Worm (Caenorhabditis elegans) whole organism, L2 larva: ENCODE results near the gene cyn-9.

Experiments used
- C34F6.9 ChIP-seq: fragments of 150-350 bp; optimal IDR thresholded peaks from 2 replicates; lab custom pipeline; 2014; ENCODE audit warnings: missing biosample characterization, missing genetic modification characterization
- F13H6.1 ChIP-seq: sonication (generic microtip); optimal IDR thresholded peaks from 2 replicates; lab custom pipeline; 2016; ENCODE audit warnings: missing genetic modification characterization, missing compliant biosample characterization
- R02D3.7 ChIP-seq: fragments of 150-350 bp; optimal IDR thresholded peaks from 2 replicates; lab custom pipeline; 2014; ENCODE audit warnings: missing biosample characterization, missing genetic modification characterization
- Y55F3AM.14 ChIP-seq: fragments of 200-800 bp; sonication (Bioruptor generic); optimal IDR thresholded peaks from 2 replicates; lab custom pipeline; 2018; ENCODE audit warnings: mild to moderate bottlenecking, missing genetic modification characterization, missing compliant biosample characterization
- ZK546.5 ChIP-seq: sonication (generic microtip); optimal IDR thresholded peaks from 2 replicates; lab custom pipeline; 2017; ENCODE audit warnings: missing biosample characterization, missing genetic modification characterization
- alr-1 ChIP-seq: fragments of 150-350 bp; optimal IDR thresholded peaks from 2 replicates; lab custom pipeline; 2014; ENCODE audit warnings: missing biosample characterization, missing genetic modification characterization
- aly-2 ChIP-seq: fragments of 150-350 bp; optimal IDR thresholded peaks from 2 replicates; lab custom pipeline; 2014; ENCODE audit warnings: missing biosample characterization, missing genetic modification characterization
- ama-1 ChIP-seq: fragments of 150-350 bp; optimal IDR thresholded peaks from 2 replicates; lab custom pipeline; 2018; ENCODE audit warnings: inconsistent platforms
- blmp-1 ChIP-seq: sonication (generic microtip); optimal IDR thresholded peaks from 2 replicates; lab custom pipeline; 2017; ENCODE audit warnings: missing genetic modification characterization, mild to moderate bottlenecking, missing compliant biosample characterization, antibody characterized with exemption, moderate library complexity; ENCODE audit not compliant: insufficient read depth
- ceh-16 ChIP-seq: fragments of 150-350 bp; optimal IDR thresholded peaks from 2 replicates; lab custom pipeline; 2014; ENCODE audit warnings: missing biosample characterization, missing genetic modification characterization
- ceh-82 ChIP-seq: fragments of 150-350 bp; optimal IDR thresholded peaks from 2 replicates; lab custom pipeline; 2014; ENCODE audit warnings: missing biosample characterization, missing genetic modification characterization
- crh-2 ChIP-seq: sonication (generic microtip); optimal IDR thresholded peaks from 2 replicates; lab custom pipeline; 2017; ENCODE audit warnings: missing biosample characterization, missing genetic modification characterization
- dmd-4 ChIP-seq: sonication (generic microtip); optimal IDR thresholded peaks from 2 replicates; lab custom pipeline; 2017; ENCODE audit warnings: missing biosample characterization, missing genetic modification characterization
- egl-27 ChIP-seq: sonication (generic microtip); optimal IDR thresholded peaks from 3 replicates; lab custom pipeline; 2017; ENCODE audit warnings: missing biosample characterization, missing genetic modification reagents, missing genetic modification characterization
- elt-1 ChIP-seq: fragments of 150-350 bp; optimal IDR thresholded peaks from 2 replicates; lab custom pipeline; 2014; ENCODE audit warnings: missing biosample characterization, missing genetic modification characterization
- elt-3 ChIP-seq: sonication (generic microtip); optimal IDR thresholded peaks from 2 replicates; lab custom pipeline; 2017; ENCODE audit warnings: missing biosample characterization, missing genetic modification characterization
- fos-1 ChIP-seq: fragments of 150-350 bp; optimal IDR thresholded peaks from 2 replicates; lab custom pipeline; 2014; ENCODE audit warnings: missing biosample characterization, missing genetic modification characterization
- gmeb-1 ChIP-seq: fragments of 150-350 bp; optimal IDR thresholded peaks from 2 replicates; lab custom pipeline; 2014; ENCODE audit warnings: missing biosample characterization, missing genetic modification characterization
- lin-11 ChIP-seq: fragments of 150-350 bp; sonication (generic microtip); optimal IDR thresholded peaks from 2 replicates; lab custom pipeline; 2014; ENCODE audit warnings: missing biosample characterization, missing genetic modification characterization, inconsistent platforms, mixed read lengths
- lin-13 ChIP-seq: fragments of 150-350 bp; optimal IDR thresholded peaks from 2 replicates; lab custom pipeline; 2014; ENCODE audit warnings: missing biosample characterization, missing genetic modification reagents, missing genetic modification characterization
- lin-39 ChIP-seq: fragments of 150-350 bp; optimal IDR thresholded peaks from 2 replicates; lab custom pipeline; 2014; ENCODE audit warnings: missing biosample characterization, missing genetic modification reagents, missing genetic modification characterization
- lsy-2 ChIP-seq, 2 experiments: fragments of 150-350 bp in 1 of 2; sonication (generic microtip) in 1 of 2; optimal IDR thresholded peaks; 2 replicates each; lab custom pipeline; 2014 to 2017; ENCODE audit warnings: missing biosample characterization in 2 of 2, missing genetic modification characterization in 2 of 2
- mab-5 ChIP-seq: fragments of 150-350 bp; optimal IDR thresholded peaks from 2 replicates; lab custom pipeline; 2014; ENCODE audit warnings: missing biosample characterization, missing genetic modification characterization
- mbf-1 ChIP-seq: sonication (generic microtip); optimal IDR thresholded peaks from 2 replicates; lab custom pipeline; 2017; ENCODE audit warnings: missing biosample characterization, missing genetic modification characterization
- mdl-1 ChIP-seq, 2 experiments: fragments of 150-350 bp in 1 of 2; sonication (generic microtip) in 1 of 2; optimal IDR thresholded peaks; 2 replicates each; lab custom pipeline; 2017; ENCODE audit warnings: missing biosample characterization in 2 of 2, missing genetic modification characterization in 2 of 2
- nhr-10 ChIP-seq: sonication (generic microtip); optimal IDR thresholded peaks from 2 replicates; lab custom pipeline; 2017; ENCODE audit warnings: missing biosample characterization, missing genetic modification characterization
- nhr-11 ChIP-seq: fragments of 150-350 bp; optimal IDR thresholded peaks from 2 replicates; lab custom pipeline; 2014; ENCODE audit warnings: missing biosample characterization, missing genetic modification characterization
- nhr-12 ChIP-seq: fragments of 150-350 bp; optimal IDR thresholded peaks from 2 replicates; lab custom pipeline; 2014; ENCODE audit warnings: missing biosample characterization, missing genetic modification characterization
- nhr-129 ChIP-seq: fragments of 150-350 bp; optimal IDR thresholded peaks from 2 replicates; lab custom pipeline; 2014; ENCODE audit warnings: missing biosample characterization, missing genetic modification characterization
- nhr-21 ChIP-seq: fragments of 150-350 bp; optimal IDR thresholded peaks from 2 replicates; lab custom pipeline; 2014; ENCODE audit warnings: missing biosample characterization, missing genetic modification characterization
- nhr-23 ChIP-seq: fragments of 150-350 bp; optimal IDR thresholded peaks from 2 replicates; lab custom pipeline; 2014; ENCODE audit warnings: missing biosample characterization, missing genetic modification reagents, missing genetic modification characterization
- nhr-237 ChIP-seq: fragments of 150-350 bp; optimal IDR thresholded peaks from 2 replicates; lab custom pipeline; 2014; ENCODE audit warnings: missing biosample characterization, missing genetic modification characterization
- nhr-25 ChIP-seq: fragments of 150-350 bp; sonication (generic microtip); optimal IDR thresholded peaks from 3 replicates; lab custom pipeline; 2014; ENCODE audit warnings: missing biosample characterization, missing genetic modification characterization
- nhr-6 ChIP-seq: fragments of 150-350 bp; optimal IDR thresholded peaks from 2 replicates; lab custom pipeline; 2014; ENCODE audit warnings: missing biosample characterization, missing genetic modification characterization
- nhr-77 ChIP-seq: fragments of 150-350 bp; optimal IDR thresholded peaks from 2 replicates; lab custom pipeline; 2014; ENCODE audit warnings: missing biosample characterization, missing genetic modification characterization
- peb-1 ChIP-seq: fragments of 150-350 bp; optimal IDR thresholded peaks from 2 replicates; lab custom pipeline; 2014; ENCODE audit warnings: missing biosample characterization, missing genetic modification characterization
- sem-4 ChIP-seq: fragments of 150-350 bp; optimal IDR thresholded peaks from 2 replicates; lab custom pipeline; 2014; ENCODE audit warnings: missing biosample characterization, missing genetic modification reagents, missing genetic modification characterization
- skn-1 ChIP-seq: sonication (generic microtip); optimal IDR thresholded peaks from 2 replicates; lab custom pipeline; 2017; ENCODE audit warnings: missing biosample characterization, missing genetic modification characterization
- sma-3 ChIP-seq: sonication (generic microtip); optimal IDR thresholded peaks from 2 replicates; lab custom pipeline; 2016; ENCODE audit warnings: missing genetic modification reagents, missing genetic modification characterization, missing compliant biosample characterization
- sma-9 ChIP-seq, 2 experiments: fragments of 150-350 bp in 1 of 2; sonication (generic microtip) in 1 of 2; optimal IDR thresholded peaks; 2 replicates each; lab custom pipeline; 2014 to 2016; ENCODE audit warnings: missing genetic modification characterization in 2 of 2, mild to moderate bottlenecking in 1 of 2, missing biosample characterization in 1 of 2, missing compliant biosample characterization in 1 of 2, missing genetic modification reagents in 1 of 2, moderate library complexity in 1 of 2
- snpc-4 ChIP-seq: fragments of 150-350 bp; optimal IDR thresholded peaks from 2 replicates; lab custom pipeline; 2014; ENCODE audit warnings: missing biosample characterization, missing genetic modification characterization
- unc-39 ChIP-seq: fragments of 150-350 bp; optimal IDR thresholded peaks from 2 replicates; lab custom pipeline; 2014; ENCODE audit warnings: missing biosample characterization, missing genetic modification characterization
- unc-55 ChIP-seq: fragments of 150-350 bp; sonication (generic microtip); optimal IDR thresholded peaks from 3 replicates; lab custom pipeline; 2014; ENCODE audit warnings: missing biosample characterization, missing genetic modification reagents, missing genetic modification characterization
- unc-62 ChIP-seq: fragments of 150-350 bp; optimal IDR thresholded peaks from 2 replicates; lab custom pipeline; 2014; ENCODE audit warnings: missing biosample characterization, missing genetic modification reagents, missing genetic modification characterization
- zag-1 ChIP-seq: fragments of 150-350 bp; optimal IDR thresholded peaks from 2 replicates; lab custom pipeline; 2014; ENCODE audit warnings: missing biosample characterization, missing genetic modification characterization
- ztf-1 ChIP-seq: fragments of 200-800 bp; sonication (Bioruptor generic); conservative IDR thresholded peaks from 2 replicates; pipeline ENCODE4 v1.3.6; 2022; ENCODE audit warnings: missing genetic modification characterization, missing compliant biosample characterization
- ztf-11 ChIP-seq: sonication (generic microtip); optimal IDR thresholded peaks from 2 replicates; lab custom pipeline; 2017; ENCODE audit warnings: missing biosample characterization, missing genetic modification characterization
- ztf-4 ChIP-seq: fragments of 150-350 bp; optimal IDR thresholded peaks from 2 replicates; lab custom pipeline; 2014; ENCODE audit warnings: missing biosample characterization, missing genetic modification characterization

Gene cyn-9

DNA sequence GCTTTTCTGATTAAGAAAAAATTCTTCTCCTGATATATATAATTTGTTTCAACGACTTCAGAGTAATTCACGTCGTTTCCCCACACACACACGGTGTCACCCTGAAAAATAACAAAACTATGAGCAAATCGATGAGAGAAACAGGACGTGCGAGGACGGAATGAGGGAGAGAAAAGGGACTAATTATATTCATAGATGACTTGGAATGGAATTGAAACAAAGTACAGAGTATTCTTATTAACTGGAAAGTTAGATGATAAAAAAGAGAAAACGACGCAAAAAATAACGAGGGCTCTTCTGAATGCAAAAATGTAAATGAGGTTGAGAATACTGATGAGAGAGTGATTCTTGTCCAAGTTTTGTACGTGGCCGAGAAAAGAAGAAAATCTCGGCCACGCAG, 29.1 kb downstream of the cyn-9 start, which contains the start of gene C46F11.6:
TSS of gene C46F11.6 (minus strand) at position 101 of the 400 bp plus-strand sequence.
- no peak for TF ChIP-seq dmd-4 (tag; lab: Kevin White, UChicago)
- TF ChIP-seq fos-1 = no peak
- no peak for TF ChIP-seq nhr-77 (tag; lab: Kevin White, UChicago)
- TF ChIP-seq nhr-129 (tag; lab: Kevin White, UChicago) = no peak
- no peak for TF ChIP-seq nhr-25 (tag; lab: Kevin White, UChicago)
- no peak for TF ChIP-seq lin-13 (GFP tag; lab: Kevin White, UChicago)
- TF ChIP-seq blmp-1 = no peak
- TF ChIP-seq nhr-11 (tag; lab: Kevin White, UChicago) = no peak
- no peak for TF ChIP-seq nhr-21 (tag; lab: Kevin White, UChicago)
- no peak for TF ChIP-seq mbf-1
- TF ChIP-seq, all 48 proteins: peak for 0

DNA sequence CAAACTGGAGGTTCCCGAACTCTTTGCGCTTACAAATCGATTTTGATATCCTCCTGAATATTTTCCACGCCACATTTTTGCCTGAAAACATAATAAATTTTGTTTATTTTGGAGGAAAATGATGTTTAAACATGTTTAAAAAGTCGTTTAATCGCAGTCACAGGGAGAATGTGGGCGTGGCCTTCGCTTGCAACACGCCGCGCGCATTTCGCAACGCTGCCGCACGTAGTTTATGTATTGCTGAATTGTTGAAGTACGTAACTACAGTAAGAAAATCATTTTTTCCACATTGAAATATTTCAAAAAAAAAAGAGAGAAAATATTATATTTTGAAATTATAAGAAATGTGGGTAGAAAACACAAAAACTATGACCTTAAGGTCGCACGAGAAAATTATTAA, 35.2 kb downstream of the cyn-9 start, which contains the start of gene C46F11.4:
TSS of gene C46F11.4 (minus strand) at position 81 of the 400 bp plus-strand sequence.
- TF ChIP-seq R02D3.7 (tag; lab: Kevin White, UChicago) (no peak), elt-3 (no peak), mab-5 (tag; lab: Kevin White, UChicago) (no peak), ama-1 (no peak), dmd-4 (tag; lab: Kevin White, UChicago) (no peak), egl-27 (no peak), lin-11 (tag; lab: Kevin White, UChicago) (peak; percentile 36), sem-4 (tag; lab: Kevin White, UChicago) (no peak), skn-1 (tag; lab: Kevin White, UChicago) (no peak), lin-13 (GFP tag; lab: Kevin White, UChicago) (peak; percentile 52), F13H6.1 (peak; percentile 53), unc-39 (tag; lab: Kevin White, UChicago) (no peak), nhr-10 (no peak), nhr-6 (no peak), mdl-1 (tag; optimal IDR thresholded peaks at IDR 0.05; lab: Kevin White, UChicago) (no peak), ztf-4 (tag; lab: Kevin White, UChicago) (no peak), C34F6.9 (peak; percentile 30), ceh-16 (tag; lab: Kevin White, UChicago) (no peak), ceh-82 (no peak), unc-62 (no peak), blmp-1 (no peak), elt-1 (tag; lab: Kevin White, UChicago) (no peak), fos-1 (no peak), nhr-25 (tag; lab: Kevin White, UChicago) (peak; percentile 20), nhr-23 (no peak), peb-1 (no peak), crh-2 (tag; lab: Kevin White, UChicago) (no peak), nhr-77 (tag; lab: Kevin White, UChicago) (no peak), gmeb-1 (tag; lab: Kevin White, UChicago) (peak; percentile 50), alr-1 (tag; lab: Kevin White, UChicago) (no peak), sma-3 (GFP tag; lab: Kevin White, UChicago) (peak; percentile 47), nhr-129 (tag; lab: Kevin White, UChicago) (peak; percentile 40), lin-39 (tag; lab: Kevin White, UChicago) (no peak), mbf-1 (no peak), nhr-12 (tag; lab: Kevin White, UChicago) (no peak), lsy-2 (tag; optimal IDR thresholded peaks at IDR 0.05; lab: Kevin White, UChicago) (peak in 1 of 2 experiments; percentile 64), nhr-11 (tag; lab: Kevin White, UChicago) (no peak), ztf-1 (GFP tag; lab: Robert Waterston, UW) (no peak), ztf-11 (tag; lab: Kevin White, UChicago) (no peak), Y55F3AM.14 (GFP tag; lab: Kevin White, UChicago) (no peak), aly-2 (no peak), nhr-21 (tag; lab: Kevin White, UChicago) (no peak), nhr-237 (tag; lab: Kevin White, UChicago) (no peak), zag-1 (tag; lab: Kevin White, UChicago) (no peak), snpc-4 (tag; lab: Kevin White, UChicago) (no peak), unc-55 (GFP tag; lab: Kevin White, UChicago) (peak; percentile 47), ZK546.5 (no peak), sma-9 (GFP tag; optimal IDR thresholded peaks at IDR 0.05; lab: Kevin White, UChicago) (no peak), sma-9 (tag; optimal IDR thresholded peaks at IDR 0.05; lab: Kevin White, UChicago) (no peak)
